Fruit fly (Drosophila melanogaster) whole organism, prepupa: ENCODE data around the gene Polr1F.

ENCODE experiments used
- Blimp-1 ChIP-seq: fragments of 200-800 bp; sonication (Bioruptor generic); optimal IDR thresholded peaks from 3 replicates; lab custom pipeline; 2017; ENCODE audit warnings: missing biosample characterization, missing genetic modification characterization, mild to moderate bottlenecking, moderate library complexity, missing genetic modification reagents
- CG11762 ChIP-seq: fragments of 200-800 bp; sonication (Bioruptor generic); optimal IDR thresholded peaks from 3 replicates; lab custom pipeline; 2016; ENCODE audit warnings: missing biosample characterization, missing genetic modification characterization; ENCODE audit not compliant: insufficient read depth
- CG11902 ChIP-seq: fragments of 200-800 bp; sonication (Bioruptor generic); optimal IDR thresholded peaks from 3 replicates; lab custom pipeline; 2016; ENCODE audit warnings: missing biosample characterization, missing genetic modification characterization
- CG1621 ChIP-seq: fragments of 200-800 bp; sonication (Bioruptor generic); optimal IDR thresholded peaks from 3 replicates; lab custom pipeline; 2018; ENCODE audit warnings: missing biosample characterization, mild to moderate bottlenecking, missing genetic modification characterization
- CG3032 ChIP-seq: fragments of 200-800 bp; optimal IDR thresholded peaks from 2 replicates; lab custom pipeline; 2019; ENCODE audit warnings: missing biosample characterization, mild to moderate bottlenecking, missing genetic modification characterization, moderate library complexity
- CG31627 ChIP-seq: fragments of 200-800 bp; sonication (Bioruptor generic); optimal IDR thresholded peaks from 3 replicates; lab custom pipeline; 2016; ENCODE audit warnings: missing biosample characterization, missing genetic modification characterization
- CG34406 ChIP-seq: fragments of 200-800 bp; sonication (Bioruptor generic); optimal IDR thresholded peaks from 3 replicates; lab custom pipeline; 2016; ENCODE audit warnings: missing biosample characterization, missing genetic modification characterization
- CG6163 ChIP-seq: fragments of 200-800 bp; sonication (Bioruptor generic); IDR thresholded peaks from 3 replicates; pipeline ENCODE4 v1.3.6; 2022; ENCODE audit warnings: missing biosample characterization, missing genetic modification characterization
- CG6276 ChIP-seq: fragments of 200-800 bp; sonication (Bioruptor generic); optimal IDR thresholded peaks from 2 replicates; lab custom pipeline; 2017; ENCODE audit warnings: missing biosample characterization, mild to moderate bottlenecking, missing genetic modification characterization
- CG6792 ChIP-seq: fragments of 200-800 bp; sonication (Bioruptor generic); optimal IDR thresholded peaks from 3 replicates; lab custom pipeline; 2016; ENCODE audit warnings: missing biosample characterization, missing genetic modification characterization
- CG7368 ChIP-seq: fragments of 200-800 bp; sonication (Bioruptor generic); optimal IDR thresholded peaks from 3 replicates; lab custom pipeline; 2016; ENCODE audit warnings: missing biosample characterization, missing genetic modification characterization
- CG8319 ChIP-seq: fragments of 200-800 bp; sonication (Bioruptor generic); optimal IDR thresholded peaks from 3 replicates; lab custom pipeline; 2016; ENCODE audit warnings: missing biosample characterization, missing genetic modification characterization
- CG8632 ChIP-seq: fragments of 200-800 bp; sonication (Bioruptor generic); optimal IDR thresholded peaks from 3 replicates; lab custom pipeline; 2016; ENCODE audit warnings: missing biosample characterization, missing genetic modification characterization
- CG9139 ChIP-seq: fragments of 200-800 bp; sonication (Bioruptor generic); optimal IDR thresholded peaks from 3 replicates; lab custom pipeline; 2017; ENCODE audit warnings: missing biosample characterization, mild to moderate bottlenecking, missing genetic modification characterization
- Eip75B ChIP-seq: fragments of 200-800 bp; sonication (Bioruptor generic); optimal IDR thresholded peaks from 3 replicates; lab custom pipeline; 2016; ENCODE audit warnings: missing biosample characterization, missing genetic modification characterization
- Eip93F ChIP-seq: fragments of 200-800 bp; sonication (Bioruptor generic); optimal IDR thresholded peaks from 2 replicates; lab custom pipeline; 2016; ENCODE audit warnings: missing biosample characterization, mild to moderate bottlenecking, missing genetic modification characterization
- Ets21C ChIP-seq: fragments of 200-800 bp; sonication (Bioruptor generic); optimal IDR thresholded peaks from 3 replicates; lab custom pipeline; 2016; ENCODE audit warnings: missing biosample characterization, missing genetic modification characterization
- Ets96B ChIP-seq: fragments of 200-800 bp; optimal IDR thresholded peaks from 2 replicates; lab custom pipeline; 2019; ENCODE audit warnings: missing biosample characterization, mild to moderate bottlenecking, missing genetic modification characterization, moderate library complexity
- Hr38 ChIP-seq: sonication (Bioruptor generic); optimal IDR thresholded peaks from 2 replicates; lab custom pipeline; 2016; ENCODE audit warnings: missing biosample characterization, missing genetic modification characterization
- Hr39 ChIP-seq: fragments of 200-800 bp; sonication (Bioruptor generic); optimal IDR thresholded peaks from 2 replicates; lab custom pipeline; 2016; ENCODE audit warnings: missing biosample characterization, missing genetic modification characterization
- Hr4 ChIP-seq: fragments of 200-800 bp; sonication (Bioruptor generic); optimal IDR thresholded peaks from 3 replicates; lab custom pipeline; 2016; ENCODE audit warnings: missing biosample characterization, missing genetic modification characterization
- Met ChIP-seq: fragments of 200-800 bp; sonication (Bioruptor generic); optimal IDR thresholded peaks from 3 replicates; lab custom pipeline; 2016; ENCODE audit warnings: missing biosample characterization, missing genetic modification characterization
- Smox ChIP-seq: fragments of 200-800 bp; sonication (Bioruptor generic); optimal IDR thresholded peaks from 3 replicates; lab custom pipeline; 2016; ENCODE audit warnings: missing biosample characterization, missing genetic modification characterization
- Sox102F ChIP-seq: fragments of 200-800 bp; sonication (Bioruptor generic); optimal IDR thresholded peaks from 2 replicates; lab custom pipeline; 2016; ENCODE audit warnings: missing biosample characterization, mild to moderate bottlenecking, missing genetic modification characterization
- Sox15 ChIP-seq: fragments of 200-800 bp; sonication (Bioruptor generic); optimal IDR thresholded peaks from 3 replicates; lab custom pipeline; 2016; ENCODE audit warnings: missing biosample characterization, missing genetic modification characterization
- achi ChIP-seq: fragments of 200-800 bp; sonication (Bioruptor generic); optimal IDR thresholded peaks from 3 replicates; lab custom pipeline; 2016; ENCODE audit warnings: missing biosample characterization, missing genetic modification characterization
- acj6 ChIP-seq: fragments of 200-800 bp; sonication (Bioruptor generic); optimal IDR thresholded peaks from 3 replicates; lab custom pipeline; 2016; ENCODE audit warnings: missing biosample characterization, missing genetic modification characterization
- cyc ChIP-seq: fragments of 200-800 bp; sonication (Bioruptor generic); optimal IDR thresholded peaks from 3 replicates; lab custom pipeline; 2016; ENCODE audit warnings: missing biosample characterization, missing genetic modification characterization
- dsx ChIP-seq: fragments of 200-800 bp; optimal IDR thresholded peaks from 3 replicates; lab custom pipeline; 2019; ENCODE audit warnings: missing biosample characterization, mild to moderate bottlenecking, missing genetic modification characterization, moderate library complexity; ENCODE audit not compliant: poor library complexity, severe bottlenecking
- eg ChIP-seq: fragments of 200-800 bp; sonication (Bioruptor generic); IDR thresholded peaks from 3 replicates; pipeline ENCODE4 v1.3.6; 2022; ENCODE audit warnings: missing biosample characterization, missing genetic modification characterization
- esn ChIP-seq: fragments of 200-800 bp; sonication (Bioruptor generic); optimal IDR thresholded peaks from 2 replicates; lab custom pipeline; 2016; ENCODE audit warnings: missing biosample characterization, mild to moderate bottlenecking, missing genetic modification characterization, moderate library complexity
- fd59A ChIP-seq: fragments of 200-800 bp; sonication (Bioruptor generic); optimal IDR thresholded peaks from 2 replicates; lab custom pipeline; 2017; ENCODE audit warnings: missing biosample characterization, mild to moderate bottlenecking, missing genetic modification characterization, missing genetic modification reagents
- lz ChIP-seq: fragments of 200-800 bp; sonication (Bioruptor generic); optimal IDR thresholded peaks from 3 replicates; lab custom pipeline; 2016; ENCODE audit warnings: missing biosample characterization, missing genetic modification characterization
- net ChIP-seq: fragments of 200-800 bp; sonication (Bioruptor generic); optimal IDR thresholded peaks from 3 replicates; lab custom pipeline; 2016; ENCODE audit warnings: missing biosample characterization, missing genetic modification characterization
- pdm3 ChIP-seq: fragments of 200-800 bp; sonication (Bioruptor generic); optimal IDR thresholded peaks from 3 replicates; lab custom pipeline; 2016; ENCODE audit warnings: missing biosample characterization, missing genetic modification characterization
- salr ChIP-seq, 2 experiments: fragments of 200-800 bp; sonication (Bioruptor generic); optimal IDR thresholded peaks; 3 replicates each; lab custom pipeline; 2016 to 2018; ENCODE audit warnings: missing biosample characterization in 2 of 2, missing genetic modification characterization in 2 of 2, mild to moderate bottlenecking in 1 of 2
- spab ChIP-seq: fragments of 200-800 bp; sonication (Bioruptor generic); optimal IDR thresholded peaks from 2 replicates; lab custom pipeline; 2017; ENCODE audit warnings: missing biosample characterization, mild to moderate bottlenecking, missing genetic modification characterization, missing genetic modification reagents
- ss ChIP-seq, 2 experiments: fragments of 200-800 bp; sonication (Bioruptor generic); optimal IDR thresholded peaks; 2 replicates in 1 of 2; 3 replicates in 1 of 2; lab custom pipeline; 2017 to 2018; ENCODE audit warnings: mild to moderate bottlenecking in 2 of 2, missing biosample characterization in 2 of 2, missing genetic modification characterization in 2 of 2, moderate library complexity in 1 of 2
- svp ChIP-seq: fragments of 200-800 bp; sonication (Bioruptor generic); peaks from one replicate; lab custom pipeline; 2016; ENCODE audit warnings: missing biosample characterization, missing genetic modification characterization
- topi ChIP-seq: fragments of 200-800 bp; sonication (Bioruptor generic); optimal IDR thresholded peaks from 3 replicates; lab custom pipeline; 2016; ENCODE audit warnings: missing biosample characterization, missing genetic modification characterization

Gene Polr1F

DNA sequence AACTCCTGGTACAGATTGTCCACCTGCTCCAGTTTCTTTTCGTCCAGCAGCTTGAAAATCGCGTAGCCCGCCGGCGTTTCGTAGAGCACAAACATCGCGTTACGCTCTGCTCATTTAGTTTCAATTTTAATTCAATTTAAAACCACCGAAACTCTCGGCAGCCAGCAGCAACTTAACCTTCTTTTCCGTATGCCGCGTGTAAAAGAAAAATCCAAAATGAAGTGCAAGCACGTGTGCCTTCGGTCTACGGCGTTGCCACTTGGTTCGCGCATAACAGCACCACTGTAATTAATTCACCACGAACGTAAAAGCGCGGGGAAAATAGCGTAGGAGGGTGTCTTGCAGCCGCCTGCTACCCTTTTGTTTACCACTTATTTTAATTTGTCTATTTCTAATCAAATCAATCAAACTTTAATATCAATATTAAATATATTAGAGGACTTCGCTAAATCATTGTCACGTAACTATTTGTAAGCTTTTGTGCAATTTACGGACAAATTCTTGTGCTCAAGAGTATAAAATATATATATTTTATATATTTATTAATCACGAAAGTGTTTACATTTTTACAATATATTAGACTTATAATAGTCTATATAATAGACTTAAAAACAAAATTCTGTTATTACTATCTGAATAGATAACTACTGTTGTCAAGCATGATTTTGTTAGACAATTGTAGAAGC lies 11.0 kb upstream of the Polr1F start, which contains the start of gene nop5 (continued):
- no peak for TF ChIP-seq CG34406 (GFP tag; lab: Kevin White, UChicago)
- peak; percentile 67 for TF ChIP-seq CG8632
- no peak for TF ChIP-seq spab
- TF ChIP-seq Hr38, result no peak
- TF ChIP-seq CG1621 (tag; lab: Kevin White, UChicago), result no peak
- peak; percentile 72 for TF ChIP-seq CG3032
- no peak for TF ChIP-seq ss (GFP tag; optimal IDR thresholded peaks at IDR 0.05; lab: Kevin White, UChicago)
- TF ChIP-seq Hr4 (GFP tag; lab: Kevin White, UChicago), result no peak

DNA sequence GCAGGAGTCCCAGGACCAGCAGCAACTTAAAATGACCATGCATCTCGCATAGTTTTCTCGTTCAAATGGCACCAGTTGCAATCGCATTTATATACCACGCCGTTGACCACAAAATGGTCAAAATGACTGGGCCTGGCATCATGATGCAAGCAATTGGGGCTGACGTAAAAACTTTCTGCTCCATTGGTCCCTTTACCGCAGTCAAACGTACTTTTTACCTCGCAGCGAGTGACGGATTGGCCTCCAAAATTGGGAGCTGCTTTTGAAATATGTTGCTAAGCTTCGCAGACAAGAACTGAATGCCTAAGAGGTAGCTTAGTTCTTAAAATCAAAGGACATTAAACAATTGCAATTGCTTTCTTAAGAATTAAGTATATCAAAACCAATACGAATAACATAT lies 8.7 kb upstream of the Polr1F start, which contains the start of gene CG32829:
CG32829 (minus strand) TSS at position 101 of the 400 bp plus-strand sequence.
- TF ChIP-seq CG7368 (GFP tag; lab: Kevin White, UChicago) (no peak), CG11902 (no peak), CG6163 (GFP tag; lab: Robert Waterston, UW) (no peak), salr (GFP tag; optimal IDR thresholded peaks at IDR 0.05; lab: Kevin White, UChicago) (no peak), CG8319 (GFP tag; lab: Kevin White, UChicago) (no peak), Ets21C (no peak), ss (GFP tag; optimal IDR thresholded peaks at IDR 0.05; lab: Kevin White, UChicago) (no peak), fd59A (GFP tag; lab: Kevin White, UChicago) (no peak), CG11762 (GFP tag; lab: Kevin White, UChicago) (no peak), net (GFP tag; lab: Kevin White, UChicago) (no peak), cyc (no peak), eg (GFP tag; lab: Robert Waterston, UW) (no peak), esn (no peak), Hr39 (GFP tag; lab: Kevin White, UChicago) (no peak), Smox (GFP tag; lab: Kevin White, UChicago) (no peak), topi (GFP tag; lab: Kevin White, UChicago) (no peak)
- TF ChIP-seq, all 60 proteins: peak for 0

DNA sequence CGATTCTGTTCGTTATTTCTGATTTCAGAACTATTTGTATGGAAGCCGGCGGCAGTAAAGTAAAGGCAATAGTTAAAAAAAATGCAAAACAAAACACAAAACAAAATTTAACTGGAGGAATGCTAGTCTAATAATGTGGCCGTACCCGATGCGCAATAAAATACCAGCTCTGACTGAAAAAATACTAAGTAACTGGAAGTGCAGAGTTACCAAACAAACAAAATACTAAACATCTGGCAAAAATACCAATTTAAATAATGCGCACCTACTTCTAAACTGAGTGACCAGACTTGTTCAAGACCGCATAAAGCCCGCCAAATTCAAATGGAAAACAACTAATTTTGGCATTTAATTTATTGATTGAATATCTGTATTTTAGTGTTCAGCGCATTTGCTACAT lies 6.3 kb upstream of the Polr1F start, which contains the start of gene Wee1:
Wee1 (minus strand) TSS at position 175 of the 400 bp plus-strand sequence.
- TF ChIP-seq Blimp-1 (GFP tag; lab: Kevin White, UChicago), result no peak
- TF ChIP-seq CG34406 (GFP tag; lab: Kevin White, UChicago), result no peak
- TF ChIP-seq Eip75B, result no peak
- TF ChIP-seq Sox15 (GFP tag; lab: Kevin White, UChicago), result no peak
- TF ChIP-seq topi (GFP tag; lab: Kevin White, UChicago), result no peak
- TF ChIP-seq lz (GFP tag; lab: Kevin White, UChicago), result no peak
- no peak for TF ChIP-seq pdm3
- TF ChIP-seq achi (GFP tag; lab: Kevin White, UChicago), result no peak
- TF ChIP-seq svp (GFP tag; lab: Kevin White, UChicago), result no peak
- no peak for TF ChIP-seq CG6276
- TF ChIP-seq spab, result no peak
- TF ChIP-seq CG11762 (GFP tag; lab: Kevin White, UChicago), result no peak

DNA sequence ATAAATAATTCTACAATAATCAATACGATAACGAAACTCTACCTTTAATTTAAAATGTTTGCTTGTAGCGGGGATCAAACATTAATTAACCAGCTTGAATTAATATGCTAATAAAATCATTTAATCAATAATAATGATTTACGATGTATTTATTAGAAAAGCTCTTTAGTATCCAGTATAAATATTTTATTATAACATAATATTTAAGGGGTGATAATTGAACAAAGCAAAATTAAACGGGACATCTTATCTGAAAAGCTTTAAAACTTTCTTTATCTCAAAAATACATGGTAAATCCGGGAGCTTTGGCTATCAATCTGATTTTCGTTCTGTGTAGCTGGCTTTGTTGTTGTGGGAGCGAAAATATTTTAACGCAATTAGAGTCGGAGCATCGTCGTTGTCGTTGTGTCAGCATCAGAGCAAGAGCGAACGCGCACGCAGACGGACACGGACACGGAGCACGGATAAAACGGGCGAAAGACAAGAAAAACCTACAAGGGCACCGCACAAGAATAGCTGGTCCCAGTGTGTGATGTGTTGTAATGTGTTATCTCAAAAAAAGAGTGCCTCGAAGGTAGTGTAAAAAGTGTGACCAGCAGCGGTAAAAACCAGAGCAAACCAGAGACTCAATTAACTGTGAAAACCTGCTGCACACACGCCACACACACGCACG lies 33.0 kb downstream of the Polr1F start, which contains the start of gene Nlg2:
Nlg2 (plus strand) TSS at position 375 of the 673 bp plus-strand sequence.
- TF ChIP-seq Smox (GFP tag; lab: Kevin White, UChicago) (no peak), Hr38 (no peak), acj6 (peak; percentile 19), svp (GFP tag; lab: Kevin White, UChicago) (peak; percentile 5), achi (GFP tag; lab: Kevin White, UChicago) (peak; percentile 1), CG7368 (GFP tag; lab: Kevin White, UChicago) (no peak), Sox15 (GFP tag; lab: Kevin White, UChicago) (no peak), Hr39 (GFP tag; lab: Kevin White, UChicago) (no peak), dsx (GFP tag; lab: Kevin White, UChicago) (peak; percentile 19), esn (no peak), net (GFP tag; lab: Kevin White, UChicago) (no peak), CG6163 (GFP tag; lab: Robert Waterston, UW) (no peak), Blimp-1 (GFP tag; lab: Kevin White, UChicago) (no peak), Met (GFP tag; lab: Kevin White, UChicago) (no peak), CG6792 (GFP tag; lab: Kevin White, UChicago) (no peak), Ets21C (no peak), pdm3 (no peak), Sox102F (GFP tag; lab: Kevin White, UChicago) (no peak), CG6276 (peak; percentile 9), topi (GFP tag; lab: Kevin White, UChicago) (no peak), CG8319 (GFP tag; lab: Kevin White, UChicago) (no peak), Eip93F (GFP tag; lab: Kevin White, UChicago) (no peak), CG9139 (GFP tag; lab: Kevin White, UChicago) (no peak), CG3032 (peak; percentile 20), Ets96B (tag; lab: Kevin White, UChicago) (peak; percentile 33), CG31627 (GFP tag; lab: Kevin White, UChicago) (no peak), CG34406 (GFP tag; lab: Kevin White, UChicago) (peak; percentile 31)
